Fruit fly (Drosophila melanogaster) whole organism, embryonic: Measurements from ENCODE around the gene CG44040.

Experiments
- Abd-B ChIP-seq: fragments of 200-800 bp; sonication (Bioruptor generic); optimal IDR thresholded peaks from 2 replicates; lab custom pipeline; 2018; ENCODE audit warnings: missing biosample characterization, mild to moderate bottlenecking, missing genetic modification characterization, moderate library complexity
- Bteb2 ChIP-seq: fragments of 200-800 bp; sonication (Bioruptor generic); optimal IDR thresholded peaks from 2 replicates; lab custom pipeline; 2016; ENCODE audit warnings: missing biosample characterization, missing genetic modification characterization
- CG10147 ChIP-seq: fragments of 200-800 bp; sonication (Bioruptor generic); optimal IDR thresholded peaks from 2 replicates; lab custom pipeline; 2019; ENCODE audit warnings: missing biosample characterization, mild to moderate bottlenecking, missing genetic modification characterization, moderate library complexity
- CG10654 ChIP-seq: fragments of 200-800 bp; sonication (Bioruptor generic); optimal IDR thresholded peaks from 2 replicates; lab custom pipeline; 2016; ENCODE audit warnings: missing biosample characterization, missing genetic modification characterization
- CG14667 ChIP-seq: fragments of 200-800 bp; sonication (Bioruptor generic); IDR thresholded peaks from 2 replicates; pipeline ENCODE4 v1.3.6; 2022; ENCODE audit warnings: missing biosample characterization, missing genetic modification characterization
- CG14860 ChIP-seq: fragments of 200-800 bp; sonication (Bioruptor generic); IDR thresholded peaks from 3 replicates; pipeline ENCODE4 v1.3.6; 2022; ENCODE audit warnings: missing biosample characterization, missing genetic modification characterization; ENCODE audit not compliant: partially characterized antibody
- CG15269 ChIP-seq: fragments of 200-800 bp; sonication (Bioruptor generic); optimal IDR thresholded peaks from 2 replicates; lab custom pipeline; 2018; ENCODE audit warnings: missing biosample characterization, mild to moderate bottlenecking, missing genetic modification characterization, moderate library complexity
- CG15514 ChIP-seq: fragments of 200-800 bp; sonication (Bioruptor generic); optimal IDR thresholded peaks from 3 replicates; lab custom pipeline; 2017; ENCODE audit warnings: missing biosample characterization, missing genetic modification characterization, mild to moderate bottlenecking, moderate library complexity, missing genetic modification reagents
- CG15601 ChIP-seq: fragments of 200-800 bp; sonication (Bioruptor generic); optimal IDR thresholded peaks from 3 replicates; lab custom pipeline; 2019; ENCODE audit warnings: missing biosample characterization, mild to moderate bottlenecking, missing genetic modification characterization, moderate library complexity
- CG17186 ChIP-seq: fragments of 200-800 bp; sonication (Bioruptor generic); optimal IDR thresholded peaks from 3 replicates; lab custom pipeline; 2017; ENCODE audit warnings: missing biosample characterization, missing genetic modification reagents, missing genetic modification characterization
- CG18011 ChIP-seq: fragments of 200-800 bp; sonication (Bioruptor generic); optimal IDR thresholded peaks from 2 replicates; lab custom pipeline; 2017; ENCODE audit warnings: missing biosample characterization, missing genetic modification characterization, mild to moderate bottlenecking, moderate library complexity, missing genotype
- CG18599 ChIP-seq: fragments of 200-800 bp; sonication (Bioruptor generic); optimal IDR thresholded peaks from 3 replicates; lab custom pipeline; 2017; ENCODE audit warnings: missing biosample characterization, missing genetic modification characterization, mild to moderate bottlenecking, moderate library complexity, missing genetic modification reagents
- CG3281 ChIP-seq: fragments of 200-800 bp; sonication (Bioruptor generic); optimal IDR thresholded peaks from 3 replicates; lab custom pipeline; 2017; ENCODE audit warnings: missing biosample characterization, mild to moderate bottlenecking, missing genetic modification characterization
- CG33557 ChIP-seq: fragments of 200-800 bp; sonication (Bioruptor generic); optimal IDR thresholded peaks from 2 replicates; lab custom pipeline; 2019; ENCODE audit warnings: missing biosample characterization, mild to moderate bottlenecking, missing genetic modification characterization, moderate library complexity
- CG3407 ChIP-seq: fragments of 200-800 bp; sonication (Bioruptor generic); optimal IDR thresholded peaks from 2 replicates; lab custom pipeline; 2018; ENCODE audit warnings: missing biosample characterization, mild to moderate bottlenecking, missing genetic modification characterization
- CG34224 ChIP-seq: fragments of 200-800 bp; sonication (Bioruptor generic); IDR thresholded peaks from 3 replicates; pipeline ENCODE4 v1.3.6; 2022; ENCODE audit warnings: missing biosample characterization, missing genetic modification characterization; ENCODE audit not compliant: partially characterized antibody
- CG34422 ChIP-seq: fragments of 200-800 bp; sonication (Bioruptor generic); IDR thresholded peaks from 3 replicates; pipeline ENCODE4 v1.3.6; 2022; ENCODE audit warnings: missing biosample characterization, missing genetic modification characterization
- CG42726 ChIP-seq: fragments of 200-800 bp; sonication (Bioruptor generic); IDR thresholded peaks from 2 replicates; pipeline ENCODE4 v1.3.6; 2022; ENCODE audit warnings: missing biosample characterization, missing genetic modification characterization; ENCODE audit not compliant: partially characterized antibody
- CG4617 ChIP-seq: fragments of 200-800 bp; sonication (Bioruptor generic); optimal IDR thresholded peaks from 3 replicates; lab custom pipeline; 2016; ENCODE audit warnings: missing biosample characterization, missing genetic modification characterization, borderline replicate concordance
- CG4730 ChIP-seq: fragments of 200-800 bp; sonication (Bioruptor generic); IDR thresholded peaks from 2 replicates; pipeline ENCODE4 v1.3.6; 2022; ENCODE audit warnings: missing biosample characterization, missing genetic modification characterization
- CG7963 ChIP-seq: fragments of 200-800 bp; sonication (Bioruptor generic); IDR thresholded peaks from 3 replicates; pipeline ENCODE4 v1.3.6; 2022; ENCODE audit warnings: missing biosample characterization, missing genetic modification characterization; ENCODE audit not compliant: partially characterized antibody
- CG8478 ChIP-seq: fragments of >200 bp; optimal IDR thresholded peaks from 2 replicates; lab custom pipeline; 2018
- CG8924 ChIP-seq: fragments of 200-800 bp; optimal IDR thresholded peaks from 3 replicates; lab custom pipeline; 2019; ENCODE audit warnings: missing biosample characterization, mild to moderate bottlenecking, missing genetic modification characterization, moderate library complexity
- CkIIα-i1 ChIP-seq: fragments of 200-800 bp; sonication (Bioruptor generic); IDR thresholded peaks from 2 replicates; pipeline ENCODE4 v1.3.6; 2022; ENCODE audit warnings: missing biosample characterization, missing genetic modification characterization
- CrebB ChIP-seq: fragments of 200-800 bp; sonication (Bioruptor generic); optimal IDR thresholded peaks from 3 replicates; lab custom pipeline; 2018; ENCODE audit warnings: missing biosample characterization, mild to moderate bottlenecking, missing genetic modification characterization
- Deaf1 ChIP-seq: fragments of 200-800 bp; optimal IDR thresholded peaks from 3 replicates; lab custom pipeline; 2019; ENCODE audit warnings: missing biosample characterization, mild to moderate bottlenecking, missing genetic modification characterization, moderate library complexity
- Ets65A ChIP-seq: fragments of 200-800 bp; sonication (Bioruptor generic); peaks from one replicate; lab custom pipeline; 2016; ENCODE audit warnings: missing biosample characterization, missing genetic modification characterization
- NfI ChIP-seq: fragments of 200-800 bp; sonication (Bioruptor generic); optimal IDR thresholded peaks from 3 replicates; lab custom pipeline; 2018; ENCODE audit warnings: missing biosample characterization, mild to moderate bottlenecking, missing genetic modification characterization, moderate library complexity
- Oli ChIP-seq: fragments of 200-800 bp; sonication (Bioruptor generic); optimal IDR thresholded peaks from 2 replicates; lab custom pipeline; 2018; ENCODE audit warnings: missing biosample characterization, mild to moderate bottlenecking, missing genetic modification characterization, moderate library complexity
- Rfx ChIP-seq: fragments of 200-800 bp; sonication (Bioruptor generic); IDR thresholded peaks from 2 replicates; pipeline ENCODE4 v1.3.6; 2022; ENCODE audit warnings: missing biosample characterization, missing genetic modification characterization
- YL-1 ChIP-seq: fragments of 200-800 bp; sonication (Bioruptor generic); optimal IDR thresholded peaks from 3 replicates; lab custom pipeline; 2017; ENCODE audit warnings: missing biosample characterization, mild to moderate bottlenecking, missing genetic modification characterization
- amos ChIP-seq: fragments of 200-800 bp; sonication (Bioruptor generic); IDR thresholded peaks from 2 replicates; pipeline ENCODE4 v1.3.6; 2022; ENCODE audit warnings: missing biosample characterization, missing genetic modification characterization; ENCODE audit not compliant: partially characterized antibody
- corto ChIP-seq: fragments of 200-800 bp; sonication (Bioruptor generic); optimal IDR thresholded peaks from 2 replicates; lab custom pipeline; 2016; ENCODE audit warnings: missing biosample characterization, mild to moderate bottlenecking, missing genetic modification characterization, moderate library complexity
- croc ChIP-seq: fragments of 200-800 bp; sonication (Bioruptor generic); conservative IDR thresholded peaks from 3 replicates; pipeline ENCODE4 v1.3.6; 2022; ENCODE audit warnings: missing biosample characterization, missing genetic modification characterization
- danr ChIP-seq: fragments of 200-800 bp; sonication (Bioruptor generic); IDR thresholded peaks from 2 replicates; pipeline ENCODE4 v1.3.6; 2022; ENCODE audit warnings: missing biosample characterization, missing genetic modification characterization
- dati ChIP-seq: fragments of 200-800 bp; sonication (Bioruptor generic); IDR thresholded peaks from 2 replicates; pipeline ENCODE4 v1.3.6; 2022; ENCODE audit warnings: missing biosample characterization, missing genetic modification characterization
- disco-r ChIP-seq: fragments of 200-800 bp; sonication (Bioruptor generic); optimal IDR thresholded peaks from 2 replicates; lab custom pipeline; 2016; ENCODE audit warnings: missing biosample characterization, missing genetic modification characterization
- dm ChIP-seq: fragments of 200-800 bp; sonication (Bioruptor generic); optimal IDR thresholded peaks from 3 replicates; lab custom pipeline; 2016; ENCODE audit warnings: missing biosample characterization, missing genetic modification characterization
- gt ChIP-seq: fragments of 200-800 bp; sonication (Bioruptor generic); IDR thresholded peaks from 2 replicates; pipeline ENCODE4 v1.3.6; 2022; ENCODE audit warnings: missing biosample characterization, missing genetic modification characterization
- jigr1 ChIP-seq: fragments of 200-800 bp; sonication (Bioruptor generic); IDR thresholded peaks from 3 replicates; pipeline ENCODE4 v1.3.6; 2022; ENCODE audit warnings: missing biosample characterization, missing genetic modification characterization
- knrl ChIP-seq: fragments of 200-800 bp; sonication (Bioruptor generic); IDR thresholded peaks from 3 replicates; pipeline ENCODE4 v1.3.6; 2022; ENCODE audit warnings: missing biosample characterization, missing genetic modification characterization; ENCODE audit not compliant: partially characterized antibody
- lola ChIP-seq, 3 experiments: fragments of >200 bp in 2 of 3; fragments of 200-800 bp in 1 of 3; sonication (Bioruptor generic) in 1 of 3; optimal IDR thresholded peaks; 2 replicates each; lab custom pipeline; 2017 to 2019; ENCODE audit warnings: missing biosample characterization in 3 of 3, missing genetic modification characterization in 3 of 3, mild to moderate bottlenecking in 1 of 3, moderate library complexity in 1 of 3
- lov ChIP-seq, 2 experiments: fragments of 200-800 bp in 1 of 2; fragments of >200 bp in 1 of 2; sonication (Bioruptor generic) in 1 of 2; IDR thresholded peaks in 1 of 2; optimal IDR thresholded peaks in 1 of 2; 2 replicates in 1 of 2; 3 replicates in 1 of 2; pipeline versions ENCODE4 v1.3.6 to Lab custom; 2017 to 2022; ENCODE audit warnings: missing biosample characterization in 1 of 2, missing genetic modification characterization in 1 of 2
- luna ChIP-seq: fragments of 200-800 bp; sonication (Bioruptor generic); optimal IDR thresholded peaks from 2 replicates; lab custom pipeline; 2016; ENCODE audit warnings: missing biosample characterization, missing genetic modification characterization
- rib ChIP-seq: fragments of 200-800 bp; sonication (Bioruptor generic); IDR thresholded peaks from 2 replicates; pipeline ENCODE4 v1.3.6; 2022; ENCODE audit warnings: missing biosample characterization, missing genetic modification characterization
- sens ChIP-seq: fragments of 200-800 bp; sonication (Bioruptor generic); peaks from one replicate; lab custom pipeline; 2016; ENCODE audit warnings: missing biosample characterization, missing genetic modification characterization
- stwl ChIP-seq: fragments of 200-800 bp; sonication (Bioruptor generic); optimal IDR thresholded peaks from 3 replicates; lab custom pipeline; 2018; ENCODE audit warnings: missing biosample characterization, mild to moderate bottlenecking, missing genetic modification characterization, moderate library complexity
- trem ChIP-seq: fragments of 200-800 bp; optimal IDR thresholded peaks from 3 replicates; lab custom pipeline; 2019; ENCODE audit warnings: missing biosample characterization, mild to moderate bottlenecking, missing genetic modification characterization, moderate library complexity
- wor ChIP-seq: fragments of 200-800 bp; sonication (Bioruptor generic); IDR thresholded peaks from 2 replicates; pipeline ENCODE4 v1.3.6; 2022; ENCODE audit warnings: missing biosample characterization, missing genetic modification characterization
- zen2 ChIP-seq: fragments of 200-800 bp; sonication (Bioruptor generic); IDR thresholded peaks from 3 replicates; pipeline ENCODE4 v1.3.6; 2022; ENCODE audit warnings: missing biosample characterization, missing genetic modification characterization; ENCODE audit not compliant: partially characterized antibody

The CG44040 gene

dm6 chr3R:15346018-15346383 lies 25.8 kb downstream of the CG44040 start, which contains the start of the genes Surf4 and CG31301 (continued):
- TF ChIP-seq danr (GFP tag; lab: Robert Waterston, UW) (no peak), CG15514 (GFP tag; lab: Kevin White, UChicago) (peak; percentile 27), Oli (no peak), CG15601 (tag; lab: Kevin White, UChicago) (no peak), CG8924 (tag; lab: Kevin White, UChicago) (no peak), CG42726 (peak; percentile 29; the same call in 1 of the 2 replicates), CG4617 (peak; percentile 38), CG34224 (GFP tag; lab: Robert Waterston, UW) (peak; percentile 64), CG4730 (GFP tag; lab: Robert Waterston, UW) (no peak), CG7963 (GFP tag; lab: Robert Waterston, UW) (peak; percentile 76), jigr1 (no peak), CG8478 (lab: Kevin White, UChicago) (no peak), CrebB (tag; lab: Kevin White, UChicago) (no peak), CG14667 (no peak), knrl (GFP tag; lab: Robert Waterston, UW) (peak; percentile 51; the same call in 2 of the 3 replicates), CG10147 (GFP tag; lab: Kevin White, UChicago) (no peak), sens (GFP tag; lab: Kevin White, UChicago) (peak; percentile 23), dm (GFP tag; lab: Kevin White, UChicago) (peak; percentile 91), stwl (tag; lab: Kevin White, UChicago) (peak; percentile 62), CG10654 (GFP tag; lab: Kevin White, UChicago) (no peak), Bteb2 (GFP tag; lab: Kevin White, UChicago) (no peak), disco-r (GFP tag; lab: Kevin White, UChicago) (no peak), CG3407 (GFP tag; lab: Kevin White, UChicago) (no peak), Deaf1 (tag; lab: Kevin White, UChicago) (no peak), lola (GFP tag; optimal IDR thresholded peaks at IDR 0.05; lab: Kevin White, UChicago) (no peak), lov (optimal IDR thresholded peaks at IDR 0.05; lab: Kevin White, UChicago) (no peak), lov (GFP tag; IDR thresholded peaks at IDR 0.05; lab: Robert Waterston, UW) (no peak), CkIIα-i1 (GFP tag; lab: Robert Waterston, UW) (no peak), CG14860 (GFP tag; lab: Robert Waterston, UW) (peak; percentile 68; the same call in 2 of the 3 replicates), CG3281 (GFP tag; lab: Kevin White, UChicago) (no peak), trem (tag; lab: Kevin White, UChicago) (peak; percentile 29), CG18599 (GFP tag; lab: Kevin White, UChicago) (no peak), rib (GFP tag; lab: Robert Waterston, UW) (no peak), amos (peak; percentile 74), NfI (GFP tag; lab: Kevin White, UChicago) (no peak), Abd-B (GFP tag; lab: Kevin White, UChicago) (no peak), CG17186 (GFP tag; lab: Kevin White, UChicago) (peak; percentile 17), croc (GFP tag; lab: Robert Waterston, UW) (no peak), CG15269 (tag; lab: Kevin White, UChicago) (no peak), CG18011 (GFP tag; lab: Kevin White, UChicago) (no peak), Rfx (GFP tag; lab: Robert Waterston, UW) (0 out of 2 replicates have a peak, but pooled peaks have one; percentile 10), zen2 (GFP tag; lab: Robert Waterston, UW) (peak; percentile 77), CG34422 (peak; percentile 17; the same call in 1 of the 3 replicates), Ets65A (GFP tag; lab: Kevin White, UChicago) (no peak), corto (GFP tag; lab: Kevin White, UChicago) (no peak), CG33557 (no peak), wor (no peak), luna (GFP tag; lab: Kevin White, UChicago) (no peak), gt (GFP tag; lab: Robert Waterston, UW) (no peak), dati (no peak), YL-1 (GFP tag; lab: Kevin White, UChicago) (peak; percentile 61)
